Fruit fly (Drosophila melanogaster): ENCODE results near the gene H2.0.

H2.0 gene

DNA sequence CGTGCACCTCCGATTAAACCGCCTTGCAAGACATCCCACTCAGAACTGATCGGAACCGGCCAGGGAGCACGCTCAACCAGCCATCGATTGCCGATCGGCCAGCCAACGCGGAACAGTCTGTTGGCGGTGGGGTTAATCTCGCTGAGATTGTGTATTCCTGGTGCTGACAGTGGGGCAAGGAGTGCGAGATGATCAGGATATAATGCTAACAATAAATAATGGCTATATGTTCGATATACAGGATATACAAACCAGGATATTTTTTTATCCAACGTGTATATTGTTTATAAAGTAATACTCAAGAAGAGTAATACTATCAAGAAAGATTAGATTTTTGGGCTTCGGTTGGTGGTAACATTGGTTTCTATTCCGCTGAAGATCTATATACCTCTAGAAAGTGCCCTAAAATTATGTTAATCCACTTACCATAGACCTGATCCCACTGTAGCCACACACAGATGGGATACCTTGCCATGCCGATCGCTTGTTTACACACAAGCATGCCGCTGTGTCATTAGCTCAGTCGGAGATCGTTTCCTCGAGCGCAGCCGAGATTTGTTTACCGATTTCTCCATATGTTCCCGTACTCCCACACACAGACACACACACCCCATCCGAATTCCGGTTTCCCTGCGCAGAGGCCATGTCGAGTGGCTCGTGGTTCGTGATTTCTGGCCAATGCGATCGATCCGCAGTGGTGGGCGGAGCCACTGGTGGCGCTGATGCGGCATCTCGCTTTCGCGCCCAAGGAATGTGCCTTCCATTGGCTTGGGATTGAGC is at the start of gene H2.0:
Gene H2.0 (minus strand): TSS at position 51 of the 780 bp plus-strand sequence.
- TF ChIP-seq CG8478 (optimal IDR thresholded peaks at IDR 0.05) (no peak), CTCF (optimal IDR thresholded peaks at IDR 0.05) (no peak)

DNA sequence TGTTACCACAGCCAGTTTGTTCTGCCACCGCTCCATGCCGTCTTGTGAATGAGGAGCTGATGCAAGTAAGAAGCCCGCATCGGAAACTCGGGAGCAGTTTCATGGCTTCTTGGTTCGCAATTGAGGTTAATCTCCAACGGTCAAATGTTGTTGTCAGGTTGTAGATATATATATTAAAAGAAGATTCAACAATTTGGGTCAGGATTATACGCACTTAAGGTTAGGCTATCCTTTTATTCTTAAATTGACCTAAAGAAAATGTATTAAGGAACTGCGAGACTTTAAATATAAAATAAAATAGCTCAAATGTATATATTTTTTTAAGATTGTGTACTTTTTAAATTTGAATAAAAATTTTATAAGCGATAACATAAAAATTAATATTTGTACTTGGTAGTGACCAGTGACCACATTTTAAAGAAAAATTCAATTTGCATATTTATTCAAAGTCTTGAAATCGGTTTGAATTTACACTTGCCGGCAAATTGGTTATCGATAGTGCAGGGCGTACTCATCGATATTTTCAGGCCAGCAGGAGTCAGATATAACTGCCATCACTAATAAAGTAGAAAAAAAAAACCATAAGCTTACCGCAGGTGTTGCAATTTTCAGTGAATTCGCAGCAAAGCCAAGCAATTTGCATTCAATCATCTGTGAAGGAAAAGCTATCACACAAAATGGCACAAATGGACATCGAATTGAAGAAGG is 49.5 kb upstream of the H2.0 start, which contains the start of the genes CG9150 and Pfdn1:
Gene CG9150 (minus strand): TSS at position 51 of the 708 bp plus-strand sequence.
Gene Pfdn1 (plus strand): TSS at position 536 of the 708 bp plus-strand sequence.
- TF ChIP-seq CG8478 (optimal IDR thresholded peaks at IDR 0.05) (no peak), CTCF (optimal IDR thresholded peaks at IDR 0.05) (no peak)

- TF ChIP-seq CG8478 (optimal IDR thresholded peaks at IDR 0.05) (no peak), CTCF (optimal IDR thresholded peaks at IDR 0.05) (no peak)
Measured at dm6 chr2L:6065823-6066222, 46.6 kb upstream of the H2.0 start, which contains the start of the genes Fbw5 and CG9147. Gene Fbw5 (minus strand): TSS chr2L:6065953. Gene CG9147 (plus strand): TSS chr2L:6065997.

DNA sequence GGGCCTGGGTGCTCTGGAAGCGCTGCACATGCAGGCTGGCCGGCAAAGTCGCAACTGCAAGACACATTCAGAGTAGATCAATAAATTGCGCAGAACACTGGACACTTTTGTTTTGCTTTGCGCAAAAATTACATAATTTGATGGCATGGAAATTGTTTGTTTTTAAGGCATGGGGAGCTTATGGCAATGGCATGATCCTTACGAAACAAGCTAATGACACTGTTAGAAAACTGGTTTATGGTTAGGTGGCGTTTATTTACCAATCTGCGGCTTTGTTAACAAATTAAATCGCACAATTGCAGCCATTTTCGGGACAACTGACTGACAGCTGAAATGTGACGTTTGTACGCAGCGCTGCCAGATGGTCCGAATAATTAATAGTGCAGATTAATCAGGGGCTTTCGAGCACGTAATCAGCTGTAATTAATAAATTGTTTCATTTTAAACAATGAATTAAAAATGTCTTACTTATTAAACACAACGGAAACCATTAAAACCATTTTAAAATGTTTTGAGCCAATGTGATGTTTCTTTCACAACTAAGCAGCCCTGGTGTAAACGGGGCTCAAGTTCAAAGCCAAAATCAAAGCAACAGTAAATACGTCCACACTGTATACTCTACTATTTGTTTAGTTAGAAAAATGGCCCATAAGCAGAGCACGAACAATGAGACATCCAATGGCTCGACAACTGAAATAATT is 43.3 kb upstream of the H2.0 start, which contains the start of the genes ND-51 and CG13994:
Gene ND-51 (minus strand): TSS at position 376 of the 701 bp plus-strand sequence.
Gene CG13994 (plus strand): TSS at position 608 of the 701 bp plus-strand sequence.
- TF ChIP-seq CG8478 (optimal IDR thresholded peaks at IDR 0.05) (no peak), CTCF (optimal IDR thresholded peaks at IDR 0.05) (no peak)

dm6 chr2L:6060210-6060609 is 41.0 kb upstream of the H2.0 start, which contains the start of gene CG34180:
Gene CG34180 (plus strand): TSS chr2L:6060510.
- TF ChIP-seq CG8478 (optimal IDR thresholded peaks at IDR 0.05): no peak

DNA sequence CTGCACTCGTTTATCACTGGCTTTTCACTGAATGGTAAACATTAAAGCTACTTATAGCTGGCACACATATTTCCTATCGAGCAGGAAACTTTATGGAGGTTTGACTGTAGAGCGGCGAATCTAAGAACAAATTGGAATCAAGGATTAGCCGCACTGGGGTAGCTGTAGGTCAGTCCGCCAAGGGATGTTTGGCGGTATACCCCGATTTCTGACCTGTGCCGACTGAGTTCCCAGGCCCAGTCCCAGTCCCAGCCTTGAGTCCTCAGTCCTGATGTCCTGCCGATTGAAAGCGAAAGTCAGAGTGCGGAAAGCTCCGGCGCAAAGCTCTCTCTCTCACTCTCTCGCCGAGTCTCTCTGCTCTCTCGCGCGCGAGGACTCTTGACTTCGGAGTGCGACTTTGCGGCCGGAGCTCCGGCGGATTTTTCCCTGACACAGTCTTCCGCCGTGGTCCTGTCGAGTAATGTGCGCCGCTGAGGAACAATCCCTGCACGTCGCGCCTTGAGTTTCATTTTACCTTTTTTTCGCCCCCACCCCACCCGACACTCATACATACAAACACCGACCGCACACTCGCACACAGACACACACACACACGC is 34.8 kb upstream of the H2.0 start, which contains the start of gene CG13995:
Gene CG13995 (plus strand): TSS at position 429 of the 596 bp plus-strand sequence.
- TF ChIP-seq CTCF (optimal IDR thresholded peaks at IDR 0.05) (no peak), CG8478 (optimal IDR thresholded peaks at IDR 0.05) (no peak)

DNA sequence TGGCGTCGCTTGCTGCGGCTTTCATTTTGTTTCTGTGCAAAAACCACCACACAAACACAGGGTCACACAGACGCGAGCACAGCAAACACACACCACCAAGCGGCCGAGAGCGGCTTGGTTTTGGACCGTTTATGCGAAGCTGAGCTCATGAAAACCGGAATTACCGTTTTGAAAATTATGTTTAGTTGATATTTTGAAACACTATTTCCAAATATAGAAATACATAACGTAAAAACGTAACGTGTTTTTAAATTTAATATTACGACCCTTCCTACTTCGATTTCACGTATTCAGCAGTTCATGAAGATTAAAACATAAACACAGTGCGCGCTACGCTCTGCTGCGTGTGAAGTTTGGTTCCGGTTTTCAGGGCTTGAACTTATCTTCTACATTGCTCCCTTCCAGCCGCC is 32.0 kb upstream of the H2.0 start:
- TF ChIP-seq CTCF (optimal IDR thresholded peaks at IDR 0.05) (no peak), CG8478 (optimal IDR thresholded peaks at IDR 0.05) (no peak)

- TF ChIP-seq CG8478 (optimal IDR thresholded peaks at IDR 0.05): no peak
- TF ChIP-seq CTCF (optimal IDR thresholded peaks at IDR 0.05): peak in 1 of 2 experiments; percentile 20
Measured at dm6 chr2L:6050575-6050974, 31.4 kb upstream of the H2.0 start, which contains the start of gene CG9135. Gene CG9135 (plus strand): TSS chr2L:6050800.

- TF ChIP-seq CTCF (optimal IDR thresholded peaks at IDR 0.05) (no peak), CG8478 (optimal IDR thresholded peaks at IDR 0.05) (no peak)
Measured at dm6 chr2L:6048542-6048941, 29.3 kb upstream of the H2.0 start, which contains the start of the genes CG34179 and slmo. Gene CG34179 (minus strand): TSS chr2L:6048706. Gene slmo (minus strand): TSS chr2L:6048706.

dm6 chr2L:6047528-6048160 is 28.4 kb upstream of the H2.0 start, which contains the start of gene IPIP:
Gene IPIP (plus strand): TSS chr2L:6048002.
- peak in 1 of 2 experiments; percentile 38 for TF ChIP-seq CTCF (optimal IDR thresholded peaks at IDR 0.05)
- no peak for TF ChIP-seq CG8478 (optimal IDR thresholded peaks at IDR 0.05)

DNA sequence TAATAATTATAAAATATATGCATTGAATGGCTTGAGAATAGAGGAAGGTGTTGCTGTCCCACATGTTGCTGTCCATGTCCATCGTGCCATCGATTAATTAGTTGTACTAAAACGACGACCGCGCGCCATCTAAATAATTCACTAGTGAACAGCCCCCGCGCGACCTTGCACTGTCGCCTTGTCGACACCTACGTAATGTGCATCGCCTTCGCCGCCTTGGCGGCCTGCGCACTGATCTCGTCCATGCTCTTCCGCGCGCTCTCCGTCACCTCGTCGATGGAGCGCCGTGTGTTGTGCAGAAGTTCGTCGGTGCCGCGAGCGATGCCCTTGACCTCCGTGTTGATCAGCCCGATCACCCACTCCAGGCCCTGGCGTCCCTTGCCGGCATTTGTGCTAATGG is 27.7 kb upstream of the H2.0 start:
- TF ChIP-seq CG8478 (optimal IDR thresholded peaks at IDR 0.05) (no peak), CTCF (optimal IDR thresholded peaks at IDR 0.05) (no peak)

- TF ChIP-seq CG8478 (optimal IDR thresholded peaks at IDR 0.05) (no peak), CTCF (optimal IDR thresholded peaks at IDR 0.05) (no peak)
Measured at dm6 chr2L:6045972-6046718, 26.9 kb upstream of the H2.0 start, which contains the start of gene Pfas. Gene Pfas (minus strand): TSS chr2L:6046050.

- TF ChIP-seq CG8478 (optimal IDR thresholded peaks at IDR 0.05) (no peak), CTCF (optimal IDR thresholded peaks at IDR 0.05) (no peak)
Measured at dm6 chr2L:6045484-6045883, 26.3 kb upstream of the H2.0 start.

All from S2 (cell line).